Fruit fly (Drosophila melanogaster) whole organism, embryonic: Measurements from ENCODE around the gene Gr64b.

Source experiments
- Atf6 ChIP-seq: fragments of 200-800 bp; sonication (Bioruptor generic); IDR thresholded peaks from 2 replicates; pipeline ENCODE4 v1.3.6; 2022; ENCODE audit warnings: missing biosample characterization, missing genetic modification characterization
- CG10543 ChIP-seq: fragments of 200-800 bp; sonication (Bioruptor generic); optimal IDR thresholded peaks from 3 replicates; lab custom pipeline; 2017; ENCODE audit warnings: missing biosample characterization, mild to moderate bottlenecking, missing genetic modification characterization, moderate library complexity
- CG11695 ChIP-seq: fragments of 200-800 bp; sonication (Bioruptor generic); IDR thresholded peaks from 3 replicates; pipeline ENCODE4 v1.3.6; 2022; ENCODE audit warnings: missing biosample characterization, missing genetic modification characterization
- CG12744 ChIP-seq: fragments of 200-800 bp; sonication (Bioruptor generic); optimal IDR thresholded peaks from 2 replicates; lab custom pipeline; 2016; ENCODE audit warnings: missing biosample characterization, missing genetic modification characterization
- CG15514 ChIP-seq: fragments of 200-800 bp; sonication (Bioruptor generic); optimal IDR thresholded peaks from 3 replicates; lab custom pipeline; 2017; ENCODE audit warnings: missing biosample characterization, missing genetic modification characterization, mild to moderate bottlenecking, moderate library complexity, missing genetic modification reagents
- CG15696 ChIP-seq: fragments of 200-800 bp; sonication (Bioruptor generic); optimal IDR thresholded peaks from 2 replicates; lab custom pipeline; 2019; ENCODE audit warnings: missing biosample characterization, mild to moderate bottlenecking, missing genetic modification characterization, moderate library complexity
- CG16779 ChIP-seq: fragments of 200-800 bp; sonication (Bioruptor generic); IDR thresholded peaks from 2 replicates; pipeline ENCODE4 v1.3.6; 2022; ENCODE audit warnings: missing biosample characterization, missing genetic modification characterization
- CG18476 ChIP-seq: fragments of 200-800 bp; sonication (Bioruptor generic); optimal IDR thresholded peaks from 2 replicates; lab custom pipeline; 2016; ENCODE audit warnings: missing biosample characterization, mild to moderate bottlenecking, missing genetic modification characterization
- CG32772 ChIP-seq: fragments of 200-800 bp; sonication (Bioruptor generic); IDR thresholded peaks from 2 replicates; pipeline ENCODE4 v1.3.6; 2022; ENCODE audit warnings: missing biosample characterization, missing genetic modification characterization
- CG43689 ChIP-seq: fragments of 200-800 bp; sonication (Bioruptor generic); IDR thresholded peaks from 2 replicates; pipeline ENCODE4 v1.3.6; 2022; ENCODE audit warnings: missing biosample characterization, missing genetic modification characterization
- CG4424 ChIP-seq: fragments of 200-800 bp; sonication (Bioruptor generic); optimal IDR thresholded peaks from 3 replicates; lab custom pipeline; 2016; ENCODE audit warnings: missing biosample characterization, missing genetic modification characterization
- CG4820 ChIP-seq: fragments of 200-800 bp; sonication (Bioruptor generic); optimal IDR thresholded peaks from 3 replicates; lab custom pipeline; 2016; ENCODE audit warnings: missing biosample characterization, missing genetic modification characterization
- CG4854 ChIP-seq: fragments of 200-800 bp; sonication (Bioruptor generic); optimal IDR thresholded peaks from 2 replicates; lab custom pipeline; 2016; ENCODE audit warnings: missing biosample characterization, missing genetic modification characterization, inconsistent platforms
- CG8359 ChIP-seq: fragments of 200-800 bp; sonication (Bioruptor generic); optimal IDR thresholded peaks from 2 replicates; lab custom pipeline; 2017; ENCODE audit warnings: missing biosample characterization, mild to moderate bottlenecking, missing genetic modification characterization, borderline replicate concordance
- CG8388 ChIP-seq: fragments of 200-800 bp; sonication (Bioruptor generic); optimal IDR thresholded peaks from 2 replicates; lab custom pipeline; 2019; ENCODE audit warnings: missing biosample characterization, mild to moderate bottlenecking, missing genetic modification characterization, moderate library complexity
- D19A ChIP-seq: fragments of 200-800 bp; optimal IDR thresholded peaks from 3 replicates; lab custom pipeline; 2019; ENCODE audit warnings: missing biosample characterization, mild to moderate bottlenecking, missing genetic modification characterization, moderate library complexity
- Med ChIP-seq: fragments of 200-800 bp; sonication (Bioruptor generic); peaks from one replicate; lab custom pipeline; 2016; ENCODE audit warnings: missing biosample characterization, missing genetic modification characterization, mild to moderate bottlenecking, inconsistent platforms, moderate library complexity
- Mes4 ChIP-seq: fragments of 200-800 bp; sonication (Bioruptor generic); optimal IDR thresholded peaks from 2 replicates; lab custom pipeline; 2016; ENCODE audit warnings: missing biosample characterization, missing genetic modification characterization
- Oli ChIP-seq: fragments of 200-800 bp; sonication (Bioruptor generic); optimal IDR thresholded peaks from 2 replicates; lab custom pipeline; 2018; ENCODE audit warnings: missing biosample characterization, mild to moderate bottlenecking, missing genetic modification characterization, moderate library complexity
- Opbp ChIP-seq: fragments of 200-800 bp; sonication (Bioruptor generic); IDR thresholded peaks from 3 replicates; pipeline ENCODE4 v1.3.6; 2022; ENCODE audit warnings: missing biosample characterization, missing genetic modification characterization; ENCODE audit not compliant: partially characterized antibody
- Poxn ChIP-seq: fragments of 200-800 bp; sonication (Bioruptor generic); IDR thresholded peaks from 2 replicates; pipeline ENCODE4 v1.3.6; 2022; ENCODE audit warnings: missing biosample characterization, missing genetic modification characterization
- Rx ChIP-seq: fragments of 200-800 bp; sonication (Bioruptor generic); IDR thresholded peaks from 2 replicates; pipeline ENCODE4 v1.3.6; 2022; ENCODE audit warnings: missing biosample characterization, missing genetic modification characterization
- Tbp ChIP-seq: fragments of >200 bp; optimal IDR thresholded peaks from 2 replicates; lab custom pipeline; 2018; ENCODE audit warnings: missing biosample characterization, missing genetic modification characterization
- Vsx1 ChIP-seq: fragments of 200-800 bp; sonication (Bioruptor generic); optimal IDR thresholded peaks from 2 replicates; lab custom pipeline; 2017; ENCODE audit warnings: missing biosample characterization, mild to moderate bottlenecking, missing genetic modification characterization, missing genetic modification reagents
- amos ChIP-seq: fragments of 200-800 bp; sonication (Bioruptor generic); IDR thresholded peaks from 2 replicates; pipeline ENCODE4 v1.3.6; 2022; ENCODE audit warnings: missing biosample characterization, missing genetic modification characterization; ENCODE audit not compliant: partially characterized antibody
- bcd ChIP-seq: fragments of 200-800 bp; sonication (Bioruptor generic); optimal IDR thresholded peaks from 2 replicates; lab custom pipeline; 2017; ENCODE audit warnings: missing biosample characterization, mild to moderate bottlenecking, missing genetic modification characterization
- btn ChIP-seq: fragments of 200-800 bp; sonication (Bioruptor generic); optimal IDR thresholded peaks from 2 replicates; lab custom pipeline; 2016; ENCODE audit warnings: missing biosample characterization, missing genetic modification characterization
- corto ChIP-seq: fragments of 200-800 bp; sonication (Bioruptor generic); optimal IDR thresholded peaks from 2 replicates; lab custom pipeline; 2016; ENCODE audit warnings: missing biosample characterization, mild to moderate bottlenecking, missing genetic modification characterization, moderate library complexity
- dmrt11E ChIP-seq: fragments of 200-800 bp; sonication (Bioruptor generic); optimal IDR thresholded peaks from 3 replicates; lab custom pipeline; 2018; ENCODE audit warnings: missing biosample characterization, mild to moderate bottlenecking, missing genetic modification characterization, moderate library complexity
- emc ChIP-seq: fragments of 200-800 bp; sonication (Bioruptor generic); optimal IDR thresholded peaks from 2 replicates; lab custom pipeline; 2016; ENCODE audit warnings: missing biosample characterization, missing genetic modification characterization
- ems ChIP-seq: fragments of 200-800 bp; sonication (Bioruptor generic); optimal IDR thresholded peaks from 3 replicates; lab custom pipeline; 2016; ENCODE audit warnings: missing biosample characterization, missing genetic modification characterization
- eve ChIP-seq, 2 experiments: fragments of >200 bp; optimal IDR thresholded peaks; 2 replicates each; lab custom pipeline; 2017; ENCODE audit warnings: missing biosample characterization in 2 of 2, missing genetic modification characterization in 2 of 2
- gcm ChIP-seq: fragments of 200-800 bp; sonication (Bioruptor generic); optimal IDR thresholded peaks from 2 replicates; lab custom pipeline; 2019; ENCODE audit warnings: missing biosample characterization, mild to moderate bottlenecking, missing genetic modification characterization, moderate library complexity
- gsb-n ChIP-seq: fragments of 200-800 bp; sonication (Bioruptor generic); optimal IDR thresholded peaks from 3 replicates; lab custom pipeline; 2018; ENCODE audit warnings: missing biosample characterization, mild to moderate bottlenecking, missing genetic modification characterization
- hb ChIP-seq: fragments of 200-800 bp; sonication (Bioruptor generic); IDR thresholded peaks from 3 replicates; pipeline ENCODE4 v1.3.6; 2022; ENCODE audit warnings: missing biosample characterization, missing genetic modification characterization; ENCODE audit not compliant: partially characterized antibody
- mam ChIP-seq: fragments of 200-800 bp; sonication (Bioruptor generic); optimal IDR thresholded peaks from 3 replicates; lab custom pipeline; 2016; ENCODE audit warnings: missing biosample characterization, missing genetic modification characterization
- mirr ChIP-seq: fragments of 200-800 bp; sonication (Bioruptor generic); optimal IDR thresholded peaks from 3 replicates; lab custom pipeline; 2018; ENCODE audit warnings: missing biosample characterization, mild to moderate bottlenecking, missing genetic modification characterization
- nerfin-1 ChIP-seq: fragments of 200-800 bp; sonication (Bioruptor generic); optimal IDR thresholded peaks from 3 replicates; lab custom pipeline; 2019; ENCODE audit warnings: missing biosample characterization, mild to moderate bottlenecking, missing genetic modification characterization, moderate library complexity
- nerfin-2 ChIP-seq: fragments of 200-800 bp; sonication (Bioruptor generic); IDR thresholded peaks from 2 replicates; pipeline ENCODE4 v1.3.6; 2022; ENCODE audit warnings: missing biosample characterization, missing genetic modification characterization; ENCODE audit not compliant: partially characterized antibody
- peb ChIP-seq: fragments of 200-800 bp; sonication (Bioruptor generic); IDR thresholded peaks from 2 replicates; pipeline ENCODE4 v1.3.6; 2022; ENCODE audit warnings: missing biosample characterization, missing genetic modification characterization
- phol ChIP-seq: fragments of 200-800 bp; sonication (Bioruptor generic); optimal IDR thresholded peaks from 3 replicates; lab custom pipeline; 2018; ENCODE audit warnings: missing biosample characterization, mild to moderate bottlenecking, missing genetic modification characterization, moderate library complexity
- schlank ChIP-seq: fragments of 200-800 bp; sonication (Bioruptor generic); optimal IDR thresholded peaks from 2 replicates; lab custom pipeline; 2018; ENCODE audit warnings: missing biosample characterization, mild to moderate bottlenecking, missing genetic modification characterization
- sim ChIP-seq: fragments of 200-800 bp; sonication (Bioruptor generic); IDR thresholded peaks from 2 replicates; pipeline ENCODE4 v1.3.6; 2022; ENCODE audit warnings: missing biosample characterization, missing genetic modification characterization
- ssp ChIP-seq: fragments of 200-800 bp; sonication (Bioruptor generic); IDR thresholded peaks from 2 replicates; pipeline ENCODE4 v1.3.6; 2022; ENCODE audit warnings: missing biosample characterization, missing genetic modification characterization
- tap ChIP-seq: fragments of 200-800 bp; optimal IDR thresholded peaks from 3 replicates; lab custom pipeline; 2019; ENCODE audit warnings: missing biosample characterization, mild to moderate bottlenecking, missing genetic modification characterization, moderate library complexity
- tna ChIP-seq: fragments of 200-800 bp; sonication (Bioruptor generic); IDR thresholded peaks from 2 replicates; pipeline ENCODE4 v1.3.6; 2022; ENCODE audit warnings: missing biosample characterization, missing genetic modification characterization; ENCODE audit not compliant: partially characterized antibody
- trh ChIP-seq: fragments of 200-800 bp; sonication (Bioruptor generic); optimal IDR thresholded peaks from 2 replicates; lab custom pipeline; 2016; ENCODE audit warnings: missing biosample characterization, missing genetic modification characterization
- vvl ChIP-seq: fragments of 200-800 bp; sonication (Bioruptor generic); IDR thresholded peaks from 2 replicates; pipeline ENCODE4 v1.3.6; 2022; ENCODE audit warnings: missing biosample characterization, missing genetic modification characterization
- z ChIP-seq: fragments of 200-800 bp; sonication (Bioruptor generic); IDR thresholded peaks from 3 replicates; pipeline ENCODE4 v1.3.6; 2022; ENCODE audit warnings: missing biosample characterization, missing genetic modification characterization
- zen2 ChIP-seq: fragments of 200-800 bp; sonication (Bioruptor generic); IDR thresholded peaks from 3 replicates; pipeline ENCODE4 v1.3.6; 2022; ENCODE audit warnings: missing biosample characterization, missing genetic modification characterization; ENCODE audit not compliant: partially characterized antibody

Gene Gr64b

dm6 chr3L:3983466-3983946, 44.9 kb upstream of the Gr64b start, which contains the start of gene scrt (continued):
- TF ChIP-seq eve (GFP tag; optimal IDR thresholded peaks at IDR 0.05; lab: Kevin White, UChicago) (peak in 1 of 2 experiments; percentile 8), zen2 (no peak), CG43689 (GFP tag; lab: Robert Waterston, UW) (no peak), sim (GFP tag; lab: Robert Waterston, UW) (no peak), CG4424 (GFP tag; lab: Kevin White, UChicago) (peak; percentile 2), tap (tag; lab: Kevin White, UChicago) (no peak), btn (GFP tag; lab: Kevin White, UChicago) (no peak), CG16779 (GFP tag; lab: Robert Waterston, UW) (no peak), hb (GFP tag; lab: Robert Waterston, UW) (0 out of 3 replicates have a peak, but pooled peaks have one; percentile 39), phol (peak; percentile 86), mirr (no peak), gsb-n (tag; lab: Kevin White, UChicago) (no peak), CG4820 (no peak), bcd (GFP tag; lab: Kevin White, UChicago) (peak; percentile 33), ssp (GFP tag; lab: Robert Waterston, UW) (no peak), D19A (tag; lab: Kevin White, UChicago) (peak; percentile 12), amos (GFP tag; lab: Robert Waterston, UW) (peak; percentile 51), Vsx1 (GFP tag; lab: Kevin White, UChicago) (no peak), vvl (GFP tag; lab: Robert Waterston, UW) (0 out of 2 replicates have a peak, but pooled peaks have one; percentile 39), peb (peak; percentile 53; the same call in 1 of the 2 replicates), dmrt11E (tag; lab: Kevin White, UChicago) (peak; percentile 91), CG15514 (GFP tag; lab: Kevin White, UChicago) (no peak), Opbp (0 out of 3 replicates have a peak, but pooled peaks have one; percentile 21), Rx (GFP tag; lab: Robert Waterston, UW) (peak; percentile 51), ems (no peak), Tbp (no peak), Med (GFP tag; lab: Kevin White, UChicago) (peak; percentile 62), Atf6 (no peak), CG4854 (GFP tag; lab: Kevin White, UChicago) (no peak), nerfin-2 (GFP tag; lab: Robert Waterston, UW) (no peak), CG11695 (GFP tag; lab: Robert Waterston, UW) (no peak), CG10543 (peak; percentile 38), gcm (GFP tag; lab: Kevin White, UChicago) (no peak), CG18476 (GFP tag; lab: Kevin White, UChicago) (no peak), tna (GFP tag; lab: Robert Waterston, UW) (no peak; the same call in 1 of the 2 replicates), z (GFP tag; lab: Robert Waterston, UW) (no peak), mam (GFP tag; lab: Kevin White, UChicago) (no peak), nerfin-1 (tag; lab: Kevin White, UChicago) (peak; percentile 59), schlank (tag; lab: Kevin White, UChicago) (no peak), Mes4 (GFP tag; lab: Kevin White, UChicago) (no peak), Oli (tag; lab: Kevin White, UChicago) (peak; percentile 12), CG32772 (no peak), CG15696 (tag; lab: Kevin White, UChicago) (peak; percentile 94), CG12744 (GFP tag; lab: Kevin White, UChicago) (no peak), emc (GFP tag; lab: Kevin White, UChicago) (no peak), CG8388 (GFP tag; lab: Kevin White, UChicago) (peak; percentile 3), corto (no peak), trh (GFP tag; lab: Kevin White, UChicago) (no peak), CG8359 (GFP tag; lab: Kevin White, UChicago) (no peak), Poxn (GFP tag; lab: Robert Waterston, UW) (no peak)
